Fruit fly (Drosophila melanogaster) whole organism, embryonic: Measurements from ENCODE around the gene siz.

Experiments
- Aef1 ChIP-seq: fragments of 200-800 bp; sonication (Bioruptor generic); IDR thresholded peaks from 3 replicates; pipeline ENCODE4 v1.3.6; 2022; ENCODE audit warnings: missing biosample characterization, missing genetic modification characterization
- Awh ChIP-seq: fragments of 200-800 bp; sonication (Bioruptor generic); IDR thresholded peaks from 2 replicates; pipeline ENCODE4, ENCODE4 v1.3.6; 2022; ENCODE audit warnings: missing biosample characterization, missing genetic modification characterization
- BtbVII ChIP-seq: fragments of 200-800 bp; sonication (Bioruptor generic); optimal IDR thresholded peaks from 3 replicates; lab custom pipeline; 2017; ENCODE audit warnings: missing biosample characterization, mild to moderate bottlenecking, missing genetic modification characterization
- C15 ChIP-seq: fragments of 200-800 bp; sonication (Bioruptor generic); IDR thresholded peaks from 3 replicates; pipeline ENCODE4 v1.3.6; 2022; ENCODE audit warnings: missing biosample characterization, missing genetic modification characterization
- CG11456 ChIP-seq: fragments of 200-800 bp; sonication (Bioruptor generic); IDR thresholded peaks from 3 replicates; pipeline ENCODE4 v1.3.6; 2022; ENCODE audit warnings: missing biosample characterization, missing genetic modification characterization
- CG13624 ChIP-seq: fragments of 200-800 bp; sonication (Bioruptor generic); optimal IDR thresholded peaks from 2 replicates; lab custom pipeline; 2016; ENCODE audit warnings: missing biosample characterization, missing genetic modification characterization
- CG17328 ChIP-seq: fragments of 200-800 bp; sonication (Bioruptor generic); IDR thresholded peaks from 2 replicates; pipeline ENCODE4 v1.3.6; 2022; ENCODE audit warnings: missing biosample characterization, missing genetic modification characterization
- CG17385 ChIP-seq: fragments of 200-800 bp; sonication (Bioruptor generic); optimal IDR thresholded peaks from 3 replicates; lab custom pipeline; 2018; ENCODE audit warnings: missing biosample characterization, mild to moderate bottlenecking, missing genetic modification characterization
- CG2116 ChIP-seq: fragments of 200-800 bp; sonication (Bioruptor generic); optimal IDR thresholded peaks from 3 replicates; lab custom pipeline; 2018; ENCODE audit warnings: missing biosample characterization, mild to moderate bottlenecking, missing genetic modification characterization
- CG31224 ChIP-seq: fragments of 200-800 bp; sonication (Bioruptor generic); IDR thresholded peaks from 2 replicates; pipeline ENCODE4 v1.3.6; 2022; ENCODE audit warnings: missing biosample characterization, missing genetic modification characterization
- CG31441 ChIP-seq: fragments of 200-800 bp; sonication (Bioruptor generic); IDR thresholded peaks from 2 replicates; pipeline ENCODE4 v1.3.6; 2022; ENCODE audit warnings: missing biosample characterization, missing genetic modification characterization
- CG3847 ChIP-seq: fragments of 200-800 bp; sonication (Bioruptor generic); IDR thresholded peaks from 2 replicates; pipeline ENCODE4 v1.3.6; 2022; ENCODE audit warnings: missing biosample characterization, missing genetic modification characterization
- CG6854 ChIP-seq: fragments of 200-800 bp; sonication (Bioruptor generic); optimal IDR thresholded peaks from 3 replicates; lab custom pipeline; 2017; ENCODE audit warnings: missing biosample characterization, mild to moderate bottlenecking, missing genetic modification characterization
- CG8290 ChIP-seq, 3 experiments: fragments of 200-800 bp; sonication (Bioruptor generic); optimal IDR thresholded peaks; 2 replicates each; lab custom pipeline; 2016 to 2019; ENCODE audit warnings: missing biosample characterization in 3 of 3, missing genetic modification characterization in 3 of 3, mild to moderate bottlenecking in 2 of 3, moderate library complexity in 1 of 3
- CTCF ChIP-seq: fragments of 200-800 bp; sonication (Bioruptor generic); optimal IDR thresholded peaks from 2 replicates; lab custom pipeline; 2017; ENCODE audit warnings: missing biosample characterization, mild to moderate bottlenecking, missing genetic modification characterization, moderate library complexity
- Drgx ChIP-seq: fragments of 200-800 bp; sonication (Bioruptor generic); IDR thresholded peaks from 2 replicates; pipeline ENCODE4 v1.3.6; 2022; ENCODE audit warnings: missing biosample characterization, missing genetic modification characterization
- E2f2 ChIP-seq: fragments of 200-800 bp; sonication (Bioruptor generic); IDR thresholded peaks from 2 replicates; pipeline ENCODE4 v1.3.6; 2022; ENCODE audit warnings: missing biosample characterization, missing genetic modification characterization
- Eip74EF ChIP-seq, 2 experiments: fragments of 200-800 bp in 1 of 2; fragments of >200 bp in 1 of 2; sonication (Bioruptor generic) in 1 of 2; optimal IDR thresholded peaks; 2 replicates each; lab custom pipeline; 2017 to 2019; ENCODE audit warnings: missing biosample characterization in 2 of 2, missing genetic modification characterization in 2 of 2, mild to moderate bottlenecking in 1 of 2, moderate library complexity in 1 of 2
- Fer2 ChIP-seq: fragments of 200-800 bp; sonication (Bioruptor generic); optimal IDR thresholded peaks from 2 replicates; lab custom pipeline; 2018; ENCODE audit warnings: missing biosample characterization, mild to moderate bottlenecking, missing genetic modification characterization, moderate library complexity
- HmgD ChIP-seq: fragments of 200-800 bp; sonication (Bioruptor generic); optimal IDR thresholded peaks from 3 replicates; lab custom pipeline; 2016; ENCODE audit warnings: missing biosample characterization, missing genetic modification characterization
- Hmr ChIP-seq: fragments of 200-800 bp; sonication (Bioruptor generic); optimal IDR thresholded peaks from 3 replicates; lab custom pipeline; 2017; ENCODE audit warnings: mild to moderate bottlenecking, missing biosample characterization, missing genetic modification reagents, missing genetic modification characterization
- Jarid2 ChIP-seq: fragments of 200-800 bp; sonication (Bioruptor generic); optimal IDR thresholded peaks from 3 replicates; lab custom pipeline; 2017; ENCODE audit warnings: mild to moderate bottlenecking, missing biosample characterization, missing genetic modification reagents, missing genetic modification characterization
- Opbp ChIP-seq: fragments of 200-800 bp; sonication (Bioruptor generic); IDR thresholded peaks from 3 replicates; pipeline ENCODE4 v1.3.6; 2022; ENCODE audit warnings: missing biosample characterization, missing genetic modification characterization; ENCODE audit not compliant: partially characterized antibody
- Optix ChIP-seq: fragments of 200-800 bp; sonication (Bioruptor generic); IDR thresholded peaks from 3 replicates; pipeline ENCODE4 v1.3.6; 2022; ENCODE audit warnings: missing biosample characterization, missing genetic modification characterization
- Sry-β ChIP-seq: fragments of 200-800 bp; sonication (Bioruptor generic); optimal IDR thresholded peaks from 2 replicates; lab custom pipeline; 2018; ENCODE audit warnings: missing biosample characterization, mild to moderate bottlenecking, missing genetic modification characterization, moderate library complexity
- Trl ChIP-seq, 3 experiments: fragments of >200 bp in 2 of 3; fragments of 200-800 bp in 1 of 3; sonication (Bioruptor generic) in 1 of 3; optimal IDR thresholded peaks; 2 replicates in 1 of 3; 3 replicates in 2 of 3; lab custom pipeline; 2016 to 2017; ENCODE audit warnings: missing biosample characterization in 1 of 3, missing genetic modification characterization in 1 of 3
- ab ChIP-seq: fragments of 200-800 bp; sonication (Bioruptor generic); optimal IDR thresholded peaks from 2 replicates; lab custom pipeline; 2016; ENCODE audit warnings: missing biosample characterization, missing genetic modification characterization
- bcd ChIP-seq: fragments of 200-800 bp; sonication (Bioruptor generic); optimal IDR thresholded peaks from 2 replicates; lab custom pipeline; 2017; ENCODE audit warnings: missing biosample characterization, mild to moderate bottlenecking, missing genetic modification characterization
- bigmax ChIP-seq: fragments of 200-800 bp; sonication (Bioruptor generic); optimal IDR thresholded peaks from 2 replicates; lab custom pipeline; 2018; ENCODE audit warnings: missing biosample characterization, mild to moderate bottlenecking, missing genetic modification characterization
- bowl ChIP-seq: fragments of 200-800 bp; sonication (Bioruptor generic); IDR thresholded peaks from 2 replicates; pipeline ENCODE4 v1.3.6; 2022; ENCODE audit warnings: missing biosample characterization, missing genetic modification characterization
- chif ChIP-seq, 2 experiments: fragments of 200-800 bp; sonication (Bioruptor generic); optimal IDR thresholded peaks; 3 replicates each; lab custom pipeline; 2016; ENCODE audit warnings: missing biosample characterization in 2 of 2, missing genetic modification characterization in 2 of 2
- chinmo ChIP-seq: fragments of 200-800 bp; sonication (Bioruptor generic); IDR thresholded peaks from 4 replicates; pipeline ENCODE4 v1.3.6; 2022; ENCODE audit warnings: missing biosample characterization, missing genetic modification characterization; ENCODE audit not compliant: partially characterized antibody
- cwo ChIP-seq: fragments of 200-800 bp; sonication (Bioruptor generic); optimal IDR thresholded peaks from 3 replicates; lab custom pipeline; 2017; ENCODE audit warnings: missing biosample characterization, missing genetic modification characterization, mild to moderate bottlenecking, moderate library complexity, missing genetic modification reagents
- her ChIP-seq: fragments of 200-800 bp; sonication (Bioruptor generic); optimal IDR thresholded peaks from 2 replicates; lab custom pipeline; 2016; ENCODE audit warnings: missing biosample characterization, missing genetic modification characterization
- jumu ChIP-seq: fragments of 200-800 bp; sonication (Bioruptor generic); optimal IDR thresholded peaks from 3 replicates; lab custom pipeline; 2016; ENCODE audit warnings: missing biosample characterization, missing genetic modification characterization
- kah ChIP-seq: fragments of 200-800 bp; sonication (Bioruptor generic); optimal IDR thresholded peaks from 2 replicates; lab custom pipeline; 2018; ENCODE audit warnings: missing biosample characterization, mild to moderate bottlenecking, missing genetic modification characterization
- lab ChIP-seq: fragments of 200-800 bp; sonication (Bioruptor generic); optimal IDR thresholded peaks from 3 replicates; lab custom pipeline; 2017; ENCODE audit warnings: missing biosample characterization, missing genetic modification characterization, mild to moderate bottlenecking, moderate library complexity, missing genetic modification reagents
- nom ChIP-seq: fragments of 200-800 bp; sonication (Bioruptor generic); optimal IDR thresholded peaks from 2 replicates; lab custom pipeline; 2017; ENCODE audit warnings: missing biosample characterization, missing genetic modification characterization, mild to moderate bottlenecking, moderate library complexity, missing genetic modification reagents
- onecut ChIP-seq: fragments of 200-800 bp; sonication (Bioruptor generic); IDR thresholded peaks from 2 replicates; pipeline ENCODE4 v1.3.6; 2022; ENCODE audit warnings: missing biosample characterization, missing genetic modification characterization
- rib ChIP-seq: fragments of 200-800 bp; sonication (Bioruptor generic); IDR thresholded peaks from 2 replicates; pipeline ENCODE4 v1.3.6; 2022; ENCODE audit warnings: missing biosample characterization, missing genetic modification characterization
- sens ChIP-seq: fragments of 200-800 bp; sonication (Bioruptor generic); peaks from one replicate; lab custom pipeline; 2016; ENCODE audit warnings: missing biosample characterization, missing genetic modification characterization
- sna ChIP-seq: fragments of 200-800 bp; sonication (Bioruptor generic); IDR thresholded peaks from 2 replicates; pipeline ENCODE4 v1.3.6; 2022; ENCODE audit warnings: missing biosample characterization, missing genetic modification characterization; ENCODE audit not compliant: partially characterized antibody
- so ChIP-seq: fragments of 200-800 bp; sonication (Bioruptor generic); IDR thresholded peaks from 3 replicates; pipeline ENCODE4 v1.3.6; 2022; ENCODE audit warnings: missing biosample characterization, missing genetic modification characterization
- sob ChIP-seq: fragments of 200-800 bp; sonication (Bioruptor generic); IDR thresholded peaks from 2 replicates; pipeline ENCODE4 v1.3.6; 2022; ENCODE audit warnings: missing biosample characterization, missing genetic modification characterization
- sr ChIP-seq: fragments of 200-800 bp; sonication (Bioruptor generic); IDR thresholded peaks from 3 replicates; pipeline ENCODE4 v1.3.6; 2022; ENCODE audit warnings: missing biosample characterization, missing genetic modification characterization
- stc ChIP-seq: fragments of 200-800 bp; sonication (Bioruptor generic); IDR thresholded peaks from 2 replicates; pipeline ENCODE4 v1.3.6; 2022; ENCODE audit warnings: missing biosample characterization, missing genetic modification characterization
- sug ChIP-seq: fragments of 200-800 bp; optimal IDR thresholded peaks from 2 replicates; lab custom pipeline; 2019; ENCODE audit warnings: missing biosample characterization, mild to moderate bottlenecking, missing genetic modification characterization, moderate library complexity
- vvl ChIP-seq: fragments of 200-800 bp; sonication (Bioruptor generic); IDR thresholded peaks from 2 replicates; pipeline ENCODE4 v1.3.6; 2022; ENCODE audit warnings: missing biosample characterization, missing genetic modification characterization
- wek ChIP-seq: fragments of 200-800 bp; sonication (Bioruptor generic); optimal IDR thresholded peaks from 3 replicates; lab custom pipeline; 2018; ENCODE audit warnings: missing biosample characterization, mild to moderate bottlenecking, missing genetic modification characterization, moderate library complexity
- yki ChIP-seq: fragments of >200 bp; optimal IDR thresholded peaks from 3 replicates; lab custom pipeline; 2018

Gene siz

DNA sequence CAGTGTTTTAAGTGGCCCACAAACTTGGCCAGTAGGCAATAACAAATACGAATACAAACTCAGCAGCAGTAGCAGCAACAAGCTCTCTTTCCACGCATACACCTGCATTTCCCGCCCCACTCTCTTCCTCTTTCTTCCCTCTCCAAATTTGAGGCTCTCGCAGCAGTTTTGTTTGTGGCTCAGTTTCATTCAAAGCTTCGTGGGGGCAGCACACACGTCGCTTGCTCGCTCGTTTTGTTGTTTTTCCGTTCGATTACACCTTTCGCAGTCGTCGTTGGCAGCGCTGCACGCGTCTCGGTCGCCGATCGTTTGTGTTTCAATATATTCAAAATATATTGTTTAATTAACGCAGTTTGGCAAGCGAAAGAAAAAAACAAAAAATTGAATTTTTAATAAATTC, 24.3 kb downstream of the siz start (continued):
- TF ChIP-seq Optix (GFP tag; lab: Robert Waterston, UW) (no peak), CG6854 (GFP tag; lab: Kevin White, UChicago) (peak; percentile 4), CG11456 (GFP tag; lab: Robert Waterston, UW) (peak; percentile 72; the same call in 2 of the 3 replicates), CG2116 (GFP tag; lab: Kevin White, UChicago) (no peak), Aef1 (GFP tag; lab: Robert Waterston, UW) (peak; percentile 47; the same call in 2 of the 3 replicates), bowl (GFP tag; lab: Robert Waterston, UW) (peak; percentile 53; the same call in 1 of the 2 replicates), CG8290 (GFP tag; optimal IDR thresholded peaks at IDR 0.05; lab: Kevin White, UChicago) (no peak), CG8290 (tag; optimal IDR thresholded peaks at IDR 0.05; lab: Kevin White, UChicago) (peak in 1 of 2 experiments; percentile 62), Trl (optimal IDR thresholded peaks at IDR 0.05; lab: Kevin White, UChicago) (peak; percentile 74 to 75), Trl (GFP tag; optimal IDR thresholded peaks at IDR 0.05; lab: Kevin White, UChicago) (peak; percentile 30), lab (GFP tag; lab: Kevin White, UChicago) (peak; percentile 34), E2f2 (GFP tag; lab: Robert Waterston, UW) (no peak), sens (peak; percentile 74), nom (GFP tag; lab: Kevin White, UChicago) (peak; percentile 33), Jarid2 (GFP tag; lab: Kevin White, UChicago) (peak; percentile 93), onecut (peak; percentile 24; the same call in 1 of the 2 replicates), CTCF (GFP tag; lab: Kevin White, UChicago) (no peak), sug (tag; lab: Kevin White, UChicago) (peak; percentile 35), jumu (GFP tag; lab: Kevin White, UChicago) (no peak), kah (GFP tag; lab: Kevin White, UChicago) (peak; percentile 23), so (GFP tag; lab: Robert Waterston, UW) (0 out of 3 replicates have a peak, but pooled peaks have one; percentile 40), chif (GFP tag; optimal IDR thresholded peaks at IDR 0.05; lab: Kevin White, UChicago) (no peak), wek (GFP tag; lab: Kevin White, UChicago) (peak; percentile 1), CG17385 (GFP tag; lab: Kevin White, UChicago) (peak; percentile 85), rib (GFP tag; lab: Robert Waterston, UW) (peak; percentile 63; the same call in 1 of the 2 replicates), stc (peak; percentile 29; the same call in 1 of the 2 replicates), CG17328 (GFP tag; lab: Robert Waterston, UW) (0 out of 2 replicates have a peak, but pooled peaks have one; percentile 7), cwo (GFP tag; lab: Kevin White, UChicago) (peak; percentile 7), Drgx (GFP tag; lab: Robert Waterston, UW) (0 out of 2 replicates have a peak, but pooled peaks have one; percentile 38), yki (peak; percentile 9), CG31441 (GFP tag; lab: Robert Waterston, UW) (peak; percentile 18; the same call in 1 of the 2 replicates), Eip74EF (GFP tag; optimal IDR thresholded peaks at IDR 0.05; lab: Kevin White, UChicago) (peak in 1 of 2 experiments; percentile 52), Opbp (peak; percentile 59; the same call in 1 of the 3 replicates), CG31224 (GFP tag; lab: Robert Waterston, UW) (no peak), sna (GFP tag; lab: Robert Waterston, UW) (0 out of 2 replicates have a peak, but pooled peaks have one; percentile 24), C15 (GFP tag; lab: Robert Waterston, UW) (no peak), CG13624 (GFP tag; lab: Kevin White, UChicago) (peak; percentile 10), sob (GFP tag; lab: Robert Waterston, UW) (peak; percentile 47; the same call in 1 of the 2 replicates), Awh (GFP tag; lab: Robert Waterston, UW) (peak; percentile 53; the same call in 1 of the 2 replicates), sr (peak; percentile 57; the same call in 2 of the 3 replicates), BtbVII (GFP tag; lab: Kevin White, UChicago) (peak; percentile 30), Fer2 (tag; lab: Kevin White, UChicago) (no peak), ab (GFP tag; lab: Kevin White, UChicago) (no peak), HmgD (GFP tag; lab: Kevin White, UChicago) (no peak), Sry-β (GFP tag; lab: Kevin White, UChicago) (no peak), vvl (GFP tag; lab: Robert Waterston, UW) (peak; percentile 62; the same call in 1 of the 2 replicates), her (peak; percentile 25), bigmax (no peak), Hmr (GFP tag; lab: Kevin White, UChicago) (peak; percentile 29), chinmo (GFP tag; lab: Robert Waterston, UW) (peak; percentile 98), CG3847 (GFP tag; lab: Robert Waterston, UW) (no peak), bcd (GFP tag; lab: Kevin White, UChicago) (no peak)
